Worm (Caenorhabditis elegans) whole organism, midembryonic: ENCODE measurements around the gene srh-67.

Source experiments
- T22C8.4 ChIP-seq: fragments of 200-800 bp; sonication (Bioruptor generic); IDR thresholded peaks from 2 replicates; pipeline ENCODE4 v1.3.6; 2022; ENCODE audit warnings: missing genetic modification characterization, missing compliant biosample characterization
- med-1 ChIP-seq: sonication (generic microtip); optimal IDR thresholded peaks from 2 replicates; lab custom pipeline; 2017; ENCODE audit warnings: missing genetic modification characterization, mild to moderate bottlenecking, missing compliant biosample characterization, antibody characterized with exemption, missing genetic modification reagents; ENCODE audit not compliant: insufficient read depth
- ref-1 ChIP-seq: fragments of 200-800 bp; sonication (Bioruptor generic); conservative IDR thresholded peaks from 2 replicates; pipeline ENCODE4 v1.3.6; 2022; ENCODE audit warnings: missing genetic modification reagents, missing genetic modification characterization, missing compliant biosample characterization
- tab-1 ChIP-seq: fragments of 200-800 bp; sonication (Bioruptor generic); IDR thresholded peaks from 2 replicates; pipeline ENCODE4 v1.3.6; 2022; ENCODE audit warnings: missing genetic modification characterization, missing compliant biosample characterization
- ztf-23 ChIP-seq: fragments of 200-800 bp; sonication (Bioruptor generic); IDR thresholded peaks from 2 replicates; pipeline ENCODE4 v1.3.6; 2022; ENCODE audit warnings: missing genetic modification reagents, missing genetic modification characterization, missing compliant biosample characterization
- ztf-29 ChIP-seq: fragments of 200-800 bp; sonication (Bioruptor generic); IDR thresholded peaks from 2 replicates; pipeline ENCODE4 v1.3.6; 2022; ENCODE audit warnings: missing genetic modification reagents, missing genetic modification characterization, missing compliant biosample characterization

DNA sequence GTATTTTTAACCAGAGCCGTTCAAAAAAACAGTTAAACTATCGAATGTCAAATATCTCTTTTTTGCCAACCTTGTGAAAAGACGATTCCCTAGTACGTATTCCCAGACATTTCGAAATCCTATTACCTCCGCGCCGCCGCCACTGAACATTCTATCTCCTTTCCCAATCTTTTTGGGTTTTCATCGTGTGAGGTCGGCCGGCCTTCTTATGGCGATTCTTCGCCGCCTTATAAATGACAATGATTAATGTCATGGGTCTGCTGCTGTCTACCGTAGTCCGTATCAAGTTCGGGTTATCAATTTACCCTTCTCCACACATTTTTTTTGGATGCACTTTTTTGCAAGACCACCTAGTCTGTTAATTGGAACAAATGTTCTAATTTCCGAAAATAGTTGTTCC is 40.9 kb downstream of the srh-67 start:
- no peak for TF ChIP-seq ref-1 (GFP tag; lab: Robert Waterston, UW)
- TF ChIP-seq tab-1: no peak
- no peak for TF ChIP-seq ztf-23 (GFP tag; lab: Robert Waterston, UW)
- TF ChIP-seq med-1 (GFP tag; lab: Kevin White, UChicago): no peak
- no peak for TF ChIP-seq ztf-29 (GFP tag; lab: Robert Waterston, UW)
- TF ChIP-seq T22C8.4 (GFP tag; lab: Robert Waterston, UW): no peak
